Worm (Caenorhabditis elegans) whole organism, L3 larva: Measurements from ENCODE around the gene sqd-1.

Experiments used
- ama-1 ChIP-seq: fragments of 150-350 bp; optimal IDR thresholded peaks from 2 replicates; lab custom pipeline; 2018
- elt-3 ChIP-seq, 3 experiments: fragments of 150-350 bp in 1 of 3; sonication (generic microtip) in 2 of 3; optimal IDR thresholded peaks; 2 replicates in 2 of 3; 4 replicates in 1 of 3; lab custom pipeline; 2014 to 2017; ENCODE audit warnings: missing biosample characterization in 3 of 3, missing genetic modification characterization in 3 of 3
- jun-1 ChIP-seq: fragments of 150-350 bp; optimal IDR thresholded peaks from 2 replicates; lab custom pipeline; 2014; ENCODE audit warnings: missing biosample characterization, missing genetic modification reagents, missing genetic modification characterization
- nhr-11 ChIP-seq: fragments of 150-350 bp; optimal IDR thresholded peaks from 2 replicates; lab custom pipeline; 2014; ENCODE audit warnings: missing biosample characterization, missing genetic modification characterization
- nhr-77 ChIP-seq: fragments of 150-350 bp; optimal IDR thresholded peaks from 2 replicates; lab custom pipeline; 2014; ENCODE audit warnings: missing biosample characterization, missing genetic modification characterization
- pha-4 ChIP-seq: fragments of 150-350 bp; optimal IDR thresholded peaks from 2 replicates; lab custom pipeline; 2014; ENCODE audit warnings: missing biosample characterization, missing genetic modification reagents, missing genetic modification characterization
- skn-1 ChIP-seq: fragments of 150-350 bp; optimal IDR thresholded peaks from 2 replicates; lab custom pipeline; 2014; ENCODE audit warnings: missing biosample characterization, missing genetic modification characterization
- snpc-4 ChIP-seq: fragments of 150-350 bp; optimal IDR thresholded peaks from 2 replicates; lab custom pipeline; 2014; ENCODE audit warnings: missing biosample characterization, missing genetic modification characterization
- unc-39 ChIP-seq: sonication (generic microtip); optimal IDR thresholded peaks from 4 replicates; lab custom pipeline; 2017; ENCODE audit warnings: missing biosample characterization, missing genetic modification characterization

DNA sequence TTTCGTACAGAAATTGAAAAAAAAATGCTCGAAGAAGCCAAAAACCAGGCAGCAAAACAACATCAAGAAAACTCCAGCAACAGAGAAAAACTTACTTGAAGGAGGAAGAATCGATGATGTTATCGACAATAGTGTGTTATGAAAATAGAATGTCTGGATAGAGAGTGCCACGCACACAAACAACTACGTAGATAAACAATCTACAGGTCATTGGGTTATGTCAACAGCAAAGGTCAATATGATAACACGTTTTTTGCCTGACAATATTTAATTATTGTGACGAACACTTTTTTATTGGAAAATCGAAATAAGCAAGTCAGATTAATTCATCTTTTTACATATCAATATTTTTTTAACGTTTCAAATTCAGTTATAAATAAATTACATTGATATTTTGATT lies 44.6 kb upstream of the sqd-1 start, which contains the start of gene sams-5:
- TF ChIP-seq nhr-11 (tag; lab: Kevin White, UChicago) (no peak), skn-1 (no peak), ama-1 (lab: Kevin White, UChicago) (no peak), jun-1 (tag; lab: Kevin White, UChicago) (no peak), unc-39 (no peak), elt-3 (tag; optimal IDR thresholded peaks at IDR 0.05; lab: Kevin White, UChicago) (no peak), pha-4 (peak; percentile 72), nhr-77 (tag; lab: Kevin White, UChicago) (no peak), snpc-4 (tag; lab: Kevin White, UChicago) (no peak)
